Fruit fly (Drosophila melanogaster): ENCODE data around the gene Cyp4d1.

The Cyp4d1 gene

DNA sequence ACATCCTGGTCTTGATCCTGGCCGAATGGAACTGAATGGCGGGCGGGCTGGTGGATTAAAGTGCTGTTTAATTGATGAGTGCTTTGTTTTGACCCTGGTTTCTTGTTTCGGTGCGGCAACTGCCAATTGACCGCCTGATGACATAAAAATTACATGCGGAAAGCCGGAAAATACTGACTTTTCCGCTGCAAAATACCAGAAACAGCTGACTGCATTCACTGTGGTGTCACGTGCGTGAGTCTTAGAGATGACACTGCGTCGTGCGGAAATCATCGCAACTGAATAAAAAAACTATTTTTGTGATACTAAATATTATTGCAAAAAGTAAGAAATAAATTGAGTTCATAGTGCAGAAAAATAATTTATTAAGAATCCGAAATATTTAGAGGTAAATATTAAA, 12.5 kb downstream of the Cyp4d1 start, which contains the start of gene bcn92:
TSS of gene bcn92 (minus strand) at position 170 of the 400 bp plus-strand sequence.
- peak; percentile 41 for TF ChIP-seq CG17801 (GFP tag; optimal IDR thresholded peaks at IDR 0.05; ENCODE audit: partially characterized antibody)

DNA sequence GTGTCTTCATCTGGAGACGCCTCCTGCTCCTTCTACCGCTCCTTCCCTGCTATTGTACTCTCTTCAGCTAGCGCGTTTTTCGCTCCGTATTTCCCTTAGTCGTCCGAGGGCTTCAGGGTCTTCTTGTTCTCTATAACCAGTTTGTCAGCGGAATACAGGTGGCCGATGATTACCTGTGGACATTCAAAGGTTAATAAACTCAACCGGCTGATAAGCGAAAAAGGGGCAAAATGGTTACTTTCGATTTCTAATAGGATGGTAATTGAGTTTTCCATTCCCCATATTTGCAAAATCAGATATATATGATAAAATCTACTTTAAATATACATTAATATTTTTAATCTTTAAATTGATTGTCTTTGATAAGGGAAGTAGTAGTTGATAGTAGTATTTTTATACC, 13.3 kb downstream of the Cyp4d1 start:
- TF ChIP-seq CG17801 (GFP tag; optimal IDR thresholded peaks at IDR 0.05; ENCODE audit: partially characterized antibody) = no peak

DNA sequence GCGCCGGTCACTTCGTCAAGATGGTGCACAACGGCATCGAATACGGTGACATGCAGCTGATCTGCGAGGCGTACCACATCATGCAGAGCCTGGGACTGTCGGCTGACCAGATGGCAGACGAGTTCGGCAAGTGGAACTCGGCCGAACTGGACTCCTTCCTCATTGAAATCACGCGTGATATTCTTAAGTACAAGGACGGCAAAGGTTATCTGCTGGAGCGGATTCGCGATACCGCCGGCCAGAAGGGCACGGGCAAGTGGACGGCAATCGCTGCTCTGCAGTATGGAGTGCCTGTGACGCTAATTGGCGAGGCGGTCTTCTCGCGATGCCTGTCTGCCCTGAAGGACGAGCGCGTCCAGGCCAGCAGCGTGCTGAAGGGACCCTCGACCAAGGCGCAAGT, 14.5 kb downstream of the Cyp4d1 start:
- TF ChIP-seq CG17801 (GFP tag; optimal IDR thresholded peaks at IDR 0.05; ENCODE audit: partially characterized antibody) = no peak

DNA sequence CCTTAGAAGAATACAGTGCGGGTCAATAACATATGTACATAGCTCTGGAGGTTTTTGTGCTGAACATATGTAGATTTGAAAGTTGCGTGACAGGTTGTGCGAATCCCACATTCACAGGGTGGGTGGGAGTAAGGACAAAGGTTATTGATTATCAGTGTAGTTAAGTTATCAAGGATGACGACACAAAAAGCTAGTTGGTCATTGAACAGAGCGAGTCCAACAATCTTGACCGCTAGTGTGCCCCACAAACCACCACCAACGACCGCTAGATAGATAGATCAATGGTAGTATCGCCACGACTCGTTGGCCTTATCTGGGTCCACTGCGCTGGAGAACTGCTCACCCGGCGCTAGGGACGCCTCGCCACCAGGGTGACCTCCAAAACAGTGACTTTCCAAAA, 15.4 kb downstream of the Cyp4d1 start:
- TF ChIP-seq CG17801 (GFP tag; optimal IDR thresholded peaks at IDR 0.05; ENCODE audit: partially characterized antibody) = no peak

DNA sequence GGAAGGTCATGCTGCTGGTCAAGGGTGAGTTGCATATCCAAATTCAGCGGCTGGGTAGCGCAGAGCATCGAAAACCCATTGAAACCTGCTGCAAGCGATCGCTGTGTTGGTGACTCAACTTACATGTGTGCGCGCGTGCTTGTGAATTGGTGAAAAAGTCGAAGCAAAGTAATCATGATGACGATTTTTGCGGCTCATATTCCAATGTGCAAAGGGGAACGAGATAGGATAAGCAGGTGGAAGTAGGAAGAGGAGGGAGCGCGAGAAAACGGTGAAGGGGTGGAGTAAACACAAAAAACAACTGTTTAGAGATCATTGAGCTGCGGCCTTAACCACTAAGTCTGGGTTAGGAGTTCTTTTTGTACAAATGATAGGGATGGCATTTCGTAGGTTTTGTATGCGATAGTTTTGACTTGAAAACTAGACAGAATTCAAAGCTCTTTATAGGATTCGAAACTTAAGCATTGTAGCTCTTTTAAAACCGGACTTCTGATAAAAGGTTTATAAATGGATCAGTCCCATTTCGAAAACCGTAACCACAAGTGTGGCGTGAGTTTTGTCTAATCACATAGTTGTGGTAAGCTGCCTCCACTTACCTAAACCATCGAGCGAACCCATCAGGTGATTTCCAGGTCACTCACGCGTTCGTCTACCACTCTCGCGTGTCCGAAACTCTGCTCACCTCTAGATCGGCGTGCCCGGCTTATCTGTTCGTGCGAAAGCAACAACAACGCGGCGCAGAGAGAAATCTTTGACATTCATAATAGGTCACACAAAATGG, 16.1 kb downstream of the Cyp4d1 start:
- TF ChIP-seq CG17801 (GFP tag; optimal IDR thresholded peaks at IDR 0.05; ENCODE audit: partially characterized antibody) = peak; percentile 80

DNA sequence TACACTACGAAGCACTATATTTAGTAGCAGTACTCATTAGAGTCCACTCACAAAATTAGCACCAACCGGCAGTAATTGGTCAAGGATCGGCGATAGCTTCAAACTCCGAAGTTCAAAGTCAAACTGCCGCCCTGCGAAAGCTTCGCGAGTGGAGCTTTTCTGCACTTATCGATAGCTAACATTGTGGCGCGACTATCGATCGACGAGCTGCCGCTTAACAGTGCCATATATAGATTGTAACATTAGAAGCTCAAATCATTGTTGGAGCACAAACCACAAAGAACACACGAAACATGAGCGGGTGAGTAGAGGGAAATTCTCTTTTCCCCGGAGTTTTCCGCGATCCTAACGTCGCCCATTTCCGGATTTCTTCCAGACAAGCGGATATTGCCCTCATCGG, 16.9 kb downstream of the Cyp4d1 start, which contains the start of gene Pgd:
TSS of gene Pgd (plus strand) at position 23 of the 400 bp plus-strand sequence.
- TF ChIP-seq CG17801 (GFP tag; optimal IDR thresholded peaks at IDR 0.05; ENCODE audit: partially characterized antibody) = peak; percentile 73

DNA sequence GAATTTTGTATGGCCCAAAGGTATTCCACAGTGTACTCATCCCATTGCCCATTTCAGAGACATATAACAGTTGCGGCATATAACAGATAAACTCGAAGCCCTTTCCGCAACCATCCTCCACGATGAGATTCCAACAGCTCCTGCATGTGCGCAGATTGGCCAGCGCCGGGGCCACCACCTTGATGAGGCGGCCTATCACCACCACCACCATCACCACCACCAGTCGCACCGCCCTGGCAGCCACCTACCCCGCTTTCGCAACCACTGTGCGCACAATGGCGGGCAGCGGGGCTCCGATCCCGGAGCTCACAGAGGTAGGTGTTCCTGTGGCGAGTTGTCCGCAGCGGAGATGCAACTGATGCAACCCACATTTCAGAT, 19.1 kb downstream of the Cyp4d1 start:
- no peak for TF ChIP-seq CG17801 (GFP tag; optimal IDR thresholded peaks at IDR 0.05; ENCODE audit: partially characterized antibody)

DNA sequence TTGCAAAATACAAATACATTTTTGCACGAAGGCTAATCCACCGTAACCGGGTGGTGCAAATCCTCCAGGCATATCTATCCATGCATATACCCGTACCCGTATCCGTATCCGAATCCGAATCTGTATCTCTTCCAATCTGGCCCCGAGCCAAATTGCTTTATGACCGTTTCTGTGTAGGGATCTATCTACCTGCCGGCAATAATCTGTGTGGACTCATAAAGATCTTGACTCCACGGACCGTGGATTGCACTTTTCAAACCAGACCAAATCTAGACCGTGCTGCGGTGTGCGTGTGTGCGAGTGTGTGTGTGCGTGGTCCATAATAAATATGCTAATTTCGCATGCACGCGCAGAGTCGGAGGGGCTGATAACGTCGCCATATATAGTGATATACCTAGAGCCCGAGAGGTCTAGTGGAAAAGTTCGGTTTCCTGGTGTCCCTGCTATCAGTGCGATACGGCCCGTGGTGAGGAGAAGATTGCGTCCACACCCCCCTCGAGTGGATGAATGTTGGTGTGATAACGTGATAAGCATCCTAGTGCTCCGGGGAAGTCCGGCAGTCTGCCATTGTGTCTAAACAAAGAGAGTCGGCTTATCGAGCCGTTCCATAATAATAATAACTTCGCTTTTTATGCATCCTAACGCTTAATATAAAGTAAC, 19.6 kb downstream of the Cyp4d1 start:
- no peak for TF ChIP-seq CG17801 (GFP tag; optimal IDR thresholded peaks at IDR 0.05; ENCODE audit: partially characterized antibody)

DNA sequence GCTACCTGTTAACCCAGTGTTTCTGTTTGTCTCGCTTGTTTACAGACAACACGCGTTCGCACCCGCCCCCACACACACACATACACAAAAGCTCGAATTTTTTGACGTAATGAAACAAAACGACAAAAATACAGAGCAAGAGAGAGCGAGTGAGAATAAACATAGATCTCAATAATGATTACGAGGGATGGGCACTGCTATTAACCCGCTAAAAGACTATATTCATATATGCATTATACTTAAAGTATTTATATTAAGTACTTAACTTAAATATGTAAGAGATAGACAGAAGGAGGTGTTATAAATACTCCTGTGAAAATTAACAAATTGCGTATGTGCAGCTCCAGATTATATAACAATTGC, 20.1 kb downstream of the Cyp4d1 start:
- peak; percentile 53 for TF ChIP-seq CG17801 (GFP tag; optimal IDR thresholded peaks at IDR 0.05; ENCODE audit: partially characterized antibody)

DNA sequence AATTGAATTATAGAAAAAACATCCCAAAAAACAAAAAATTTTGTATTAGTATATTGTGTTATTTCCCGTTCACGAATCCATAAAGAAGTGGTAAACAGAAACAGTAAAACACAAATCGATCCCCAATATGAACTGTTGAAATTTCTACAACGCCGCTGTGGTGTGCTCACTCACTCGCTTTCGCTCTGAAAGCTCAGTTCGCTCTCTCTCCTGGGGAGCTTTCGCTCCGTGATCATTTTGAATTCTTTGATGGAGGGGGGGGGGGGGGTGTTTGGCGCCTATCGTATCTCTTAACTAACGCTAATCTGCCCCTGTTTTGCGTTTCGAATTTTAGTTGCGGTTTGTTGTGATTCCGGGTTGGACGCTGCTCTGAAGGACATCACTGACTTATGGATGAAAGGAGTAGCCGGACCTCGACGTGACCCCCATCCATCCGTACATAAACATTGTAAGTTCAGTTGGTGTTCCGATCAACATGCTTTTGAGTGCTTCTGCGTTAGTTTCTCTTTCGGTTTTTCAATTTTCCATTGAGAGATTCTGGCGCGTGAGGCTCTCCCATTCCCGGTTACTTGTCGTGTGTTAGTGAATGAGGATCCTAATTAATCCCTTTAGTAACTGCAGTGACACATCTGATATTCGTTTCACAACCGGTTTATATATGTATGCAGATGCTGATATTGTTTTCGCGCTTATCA, 20.7 kb downstream of the Cyp4d1 start, which contains the start of gene D2hgdh:
TSS of gene D2hgdh (plus strand) at position 331 of the 695 bp plus-strand sequence.
- TF ChIP-seq CG17801 (GFP tag; optimal IDR thresholded peaks at IDR 0.05; ENCODE audit: partially characterized antibody) = peak; percentile 2

DNA sequence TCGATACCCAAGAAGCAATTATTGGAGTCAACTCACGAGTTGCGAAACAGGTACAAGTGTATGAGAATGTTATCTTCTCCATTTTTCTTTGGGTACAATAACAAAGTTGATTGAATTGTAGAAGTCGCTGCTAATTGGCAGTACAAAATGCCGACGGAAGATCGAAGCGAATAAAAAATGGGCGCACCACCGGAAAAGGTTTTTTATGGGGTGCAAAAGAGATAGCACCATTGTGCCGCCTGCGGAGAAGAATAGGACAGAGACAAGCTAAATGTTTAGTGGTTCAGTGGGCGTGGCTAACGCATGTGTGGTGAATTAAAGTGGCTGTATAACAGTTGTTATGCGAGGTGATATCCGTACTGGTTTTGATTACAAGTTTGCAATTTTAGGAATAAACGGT, 21.5 kb downstream of the Cyp4d1 start:
- TF ChIP-seq CG17801 (GFP tag; optimal IDR thresholded peaks at IDR 0.05; ENCODE audit: partially characterized antibody) = no peak

DNA sequence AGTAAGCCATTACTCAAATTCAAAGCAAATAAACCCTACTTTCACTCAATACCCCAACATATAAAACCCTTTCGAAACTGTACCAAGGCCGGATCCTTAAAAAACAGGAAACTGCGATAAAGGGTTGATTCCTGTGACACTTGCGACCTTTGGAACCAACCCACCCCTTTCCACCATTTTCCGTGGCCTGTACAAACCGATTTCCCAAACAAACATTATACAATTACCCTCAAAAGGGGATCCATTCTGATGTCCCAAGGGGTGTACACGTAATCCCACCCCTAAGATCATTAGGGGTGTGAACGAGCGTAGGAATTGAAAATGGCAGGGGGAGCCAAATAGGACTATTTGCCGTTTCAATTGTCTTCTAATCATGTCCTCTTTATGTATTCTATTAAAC, 22.4 kb downstream of the Cyp4d1 start:
- no peak for TF ChIP-seq CG17801 (GFP tag; optimal IDR thresholded peaks at IDR 0.05; ENCODE audit: partially characterized antibody)

DNA sequence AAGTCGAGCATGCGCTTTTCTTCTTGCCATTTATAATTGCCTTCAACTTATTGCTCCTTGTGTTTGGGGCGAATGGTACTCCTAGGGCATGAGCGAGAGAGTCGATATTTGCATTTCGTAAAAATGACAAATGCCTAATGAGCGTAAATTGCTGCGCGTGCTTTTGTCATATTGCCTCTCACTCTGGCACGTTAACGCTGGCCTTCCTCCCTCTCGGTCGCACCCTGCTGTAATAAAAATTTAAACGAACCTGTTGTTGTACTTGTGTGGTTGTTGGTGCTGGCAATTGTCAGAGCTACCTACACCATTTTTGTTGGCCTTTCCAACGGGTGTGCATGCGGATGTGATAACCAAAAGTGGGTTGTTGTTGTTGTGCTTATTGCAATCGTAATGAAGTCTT, 23.6 kb downstream of the Cyp4d1 start:
- TF ChIP-seq CG17801 (GFP tag; optimal IDR thresholded peaks at IDR 0.05; ENCODE audit: partially characterized antibody) = no peak

DNA sequence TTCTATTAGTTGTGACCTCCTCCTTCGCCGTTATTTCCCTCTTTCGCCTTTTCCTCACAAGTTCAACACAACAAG, 23.8 kb downstream of the Cyp4d1 start, which contains the start of gene ph-p:
TSS of gene ph-p (minus strand) at position 30 of the 75 bp plus-strand sequence.
- TF ChIP-seq CG17801 (GFP tag; optimal IDR thresholded peaks at IDR 0.05; ENCODE audit: partially characterized antibody) = no peak

DNA sequence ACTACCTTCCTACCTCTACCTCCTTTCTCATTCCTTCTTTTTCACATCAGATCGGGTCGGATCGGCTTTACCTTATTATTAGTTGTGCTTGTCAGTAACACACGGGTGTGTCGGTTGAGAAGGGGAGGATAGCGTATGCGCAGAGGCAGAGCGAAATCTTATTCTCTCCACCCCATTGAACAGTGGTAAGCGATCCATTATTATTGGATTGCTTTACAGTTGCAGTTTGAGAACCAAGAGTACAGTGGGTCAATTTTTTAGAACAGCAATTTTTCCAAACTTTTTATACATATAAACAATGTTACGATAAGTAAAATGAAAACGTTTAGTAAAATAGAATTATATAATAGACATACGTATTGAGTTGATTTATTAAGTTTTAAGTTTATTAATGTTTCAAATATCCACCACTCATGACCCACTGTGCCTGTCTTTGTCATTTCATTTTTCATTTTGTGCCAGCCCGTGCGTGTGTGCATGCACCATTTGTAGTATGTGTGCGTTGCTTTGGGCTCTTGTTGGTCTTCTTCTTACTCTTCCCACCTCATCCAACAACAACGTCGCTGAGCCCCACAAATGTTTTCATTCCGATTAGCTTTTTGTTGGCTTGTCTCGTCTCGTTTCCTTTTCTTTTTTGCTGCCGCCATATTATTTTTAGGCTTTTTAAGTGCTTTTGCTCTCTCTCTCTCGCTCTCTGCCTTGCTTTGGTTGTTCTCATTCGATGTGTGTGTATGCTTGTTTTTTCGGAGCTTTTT, 24.2 kb downstream of the Cyp4d1 start:
- TF ChIP-seq CG17801 (GFP tag; optimal IDR thresholded peaks at IDR 0.05; ENCODE audit: partially characterized antibody) = peak; percentile 97
